Worm (Caenorhabditis elegans) whole organism, L4 larva: ENCODE data around the gene mpst-1.
A peak's percentile ranks its signal among the peaks of the same experiment; 100 is the strongest.

Experiments used
- D1046.2 ChIP-seq: fragments of 200-800 bp; sonication (Bioruptor generic); IDR thresholded peaks from 2 replicates; pipeline ENCODE4 v1.3.6; 2022; ENCODE audit warnings: missing genetic modification characterization, missing compliant biosample characterization
- F26F4.8 ChIP-seq: fragments of 200-800 bp; sonication (Bioruptor generic); conservative IDR thresholded peaks from 2 replicates; pipeline ENCODE4 v1.3.6; 2022; ENCODE audit warnings: missing genetic modification characterization, missing compliant biosample characterization
- F37D6.2 ChIP-seq: sonication (generic microtip); optimal IDR thresholded peaks from 2 replicates; lab custom pipeline; 2016; ENCODE audit warnings: mild to moderate bottlenecking, missing genetic modification characterization, missing compliant biosample characterization
- R02D3.7 ChIP-seq: fragments of 150-350 bp; sonication (generic microtip); optimal IDR thresholded peaks from 3 replicates; lab custom pipeline; 2014; ENCODE audit warnings: missing biosample characterization, missing genetic modification characterization
- T20F7.1 ChIP-seq: fragments of 200-800 bp; sonication (Bioruptor generic); optimal IDR thresholded peaks from 2 replicates; lab custom pipeline; 2018; ENCODE audit warnings: mild to moderate bottlenecking, missing genetic modification characterization, missing compliant biosample characterization
- T26A8.4 ChIP-seq: fragments of 200-800 bp; sonication (Bioruptor generic); IDR thresholded peaks from 2 replicates; pipeline ENCODE4 v1.3.6; 2022; ENCODE audit warnings: missing genetic modification characterization, missing compliant biosample characterization
- Y105C5A.15 ChIP-seq: fragments of 200-800 bp; sonication (Bioruptor generic); IDR thresholded peaks from 2 replicates; pipeline ENCODE4 v1.3.6; 2022; ENCODE audit warnings: missing genetic modification characterization, missing compliant biosample characterization
- Y48G9A.11 ChIP-seq: fragments of 200-800 bp; sonication (Bioruptor generic); IDR thresholded peaks from 2 replicates; pipeline ENCODE4 v1.3.6; 2022; ENCODE audit warnings: missing genetic modification reagents, missing genetic modification characterization, missing compliant biosample characterization
- ZK337.2 ChIP-seq: fragments of 200-800 bp; sonication (Bioruptor generic); IDR thresholded peaks from 2 replicates; pipeline ENCODE4 v1.3.6; 2022; ENCODE audit warnings: missing genetic modification reagents, missing genetic modification characterization, missing compliant biosample characterization
- aha-1 ChIP-seq: fragments of 150-350 bp; peaks from one replicate; lab custom pipeline; 2014; ENCODE audit warnings: missing biosample characterization, missing genetic modification characterization
- arid-1 ChIP-seq: fragments of 200-800 bp; sonication (Bioruptor generic); conservative IDR thresholded peaks from 2 replicates; pipeline ENCODE4 v1.3.6; 2022; ENCODE audit warnings: missing genetic modification reagents, missing genetic modification characterization, missing compliant biosample characterization
- attf-4 ChIP-seq: sonication (generic microtip); optimal IDR thresholded peaks from 3 replicates; lab custom pipeline; 2017; ENCODE audit warnings: missing biosample characterization, missing genetic modification characterization
- ceh-32 ChIP-seq: sonication (generic microtip); optimal IDR thresholded peaks from 2 replicates; lab custom pipeline; 2016; ENCODE audit warnings: mild to moderate bottlenecking, missing genetic modification characterization, missing compliant biosample characterization; ENCODE audit not compliant: poor library complexity
- ceh-44 ChIP-seq: fragments of 200-800 bp; sonication (Bioruptor generic); IDR thresholded peaks from 2 replicates; pipeline ENCODE4 v1.3.6; 2022; ENCODE audit warnings: missing genetic modification reagents, missing genetic modification characterization, missing compliant biosample characterization
- ceh-62 ChIP-seq: sonication (generic microtip); optimal IDR thresholded peaks from 2 replicates; lab custom pipeline; 2017; ENCODE audit warnings: missing biosample characterization, missing genetic modification characterization
- ces-1 ChIP-seq: fragments of 150-350 bp; sonication (generic microtip); optimal IDR thresholded peaks from 4 replicates; lab custom pipeline; 2014; ENCODE audit warnings: missing biosample characterization, missing genetic modification reagents, missing genetic modification characterization
- daf-16 ChIP-seq, 3 experiments: sonication (generic microtip); optimal IDR thresholded peaks; 2 replicates each; lab custom pipeline; 2016 to 2017; ENCODE audit warnings: missing genetic modification characterization in 3 of 3, missing genetic modification reagents in 3 of 3, mild to moderate bottlenecking in 2 of 3, missing compliant biosample characterization in 2 of 3, missing biosample characterization in 1 of 3, moderate library complexity in 1 of 3
- dmd-6 ChIP-seq: fragments of 200-800 bp; sonication (Bioruptor generic); IDR thresholded peaks from 2 replicates; pipeline ENCODE4 v1.3.6; 2022; ENCODE audit warnings: missing genetic modification reagents, missing genetic modification characterization, missing compliant biosample characterization
- dmd-8 ChIP-seq: fragments of 200-800 bp; sonication (Bioruptor generic); IDR thresholded peaks from 2 replicates; pipeline ENCODE4 v1.3.6; 2022; ENCODE audit warnings: missing genetic modification characterization, missing compliant biosample characterization
- dpl-1 ChIP-seq: fragments of 150-350 bp; optimal IDR thresholded peaks from 2 replicates; lab custom pipeline; 2014; ENCODE audit warnings: missing biosample characterization, missing genetic modification reagents, missing genetic modification characterization
- egl-27 ChIP-seq: sonication (generic microtip); optimal IDR thresholded peaks from 3 replicates; lab custom pipeline; 2017; ENCODE audit warnings: missing biosample characterization, missing genetic modification reagents, missing genetic modification characterization
- fkh-10 ChIP-seq: fragments of 150-350 bp; optimal IDR thresholded peaks from 2 replicates; lab custom pipeline; 2014; ENCODE audit warnings: missing biosample characterization, missing genetic modification reagents, missing genetic modification characterization
- gei-8 ChIP-seq: fragments of 200-800 bp; sonication (Bioruptor generic); optimal IDR thresholded peaks from 2 replicates; lab custom pipeline; 2018; ENCODE audit warnings: mild to moderate bottlenecking, missing genetic modification characterization, missing compliant biosample characterization
- hlh-30 ChIP-seq: sonication (generic microtip); optimal IDR thresholded peaks from 2 replicates; lab custom pipeline; 2017; ENCODE audit warnings: antibody characterized with exemption, mild to moderate bottlenecking, missing genetic modification characterization, missing compliant biosample characterization; ENCODE audit not compliant: insufficient read depth
- lim-7 ChIP-seq: fragments of 200-800 bp; sonication (Bioruptor generic); IDR thresholded peaks from 2 replicates; pipeline ENCODE4 v1.3.6; 2022; ENCODE audit warnings: missing genetic modification characterization, missing compliant biosample characterization
- lin-39 ChIP-seq: fragments of 150-350 bp; optimal IDR thresholded peaks from 2 replicates; lab custom pipeline; 2014; ENCODE audit warnings: missing biosample characterization, missing genetic modification reagents, missing genetic modification characterization
- mdt-29 ChIP-seq: fragments of 200-800 bp; sonication (Bioruptor generic); IDR thresholded peaks from 2 replicates; pipeline ENCODE4 v1.3.6; 2022; ENCODE audit warnings: missing genetic modification reagents, missing genetic modification characterization, missing compliant biosample characterization
- mxl-2 ChIP-seq: fragments of 200-800 bp; sonication (Bioruptor generic); conservative IDR thresholded peaks from 2 replicates; pipeline ENCODE4 v1.3.6; 2022; ENCODE audit warnings: missing genetic modification reagents, missing genetic modification characterization, missing compliant biosample characterization
- nhr-102 ChIP-seq: sonication (generic microtip); optimal IDR thresholded peaks from 2 replicates; lab custom pipeline; 2016; ENCODE audit warnings: mild to moderate bottlenecking, missing genetic modification characterization, moderate library complexity, missing compliant biosample characterization
- nhr-11 ChIP-seq: fragments of 150-350 bp; optimal IDR thresholded peaks from 2 replicates; lab custom pipeline; 2014; ENCODE audit warnings: missing biosample characterization, missing genetic modification characterization
- nhr-111 ChIP-seq: fragments of 200-800 bp; sonication (Bioruptor generic); optimal IDR thresholded peaks from 2 replicates; lab custom pipeline; 2018; ENCODE audit warnings: mild to moderate bottlenecking, missing genetic modification characterization, missing compliant biosample characterization
- nhr-25 ChIP-seq: sonication (generic microtip); optimal IDR thresholded peaks from 2 replicates; lab custom pipeline; 2017; ENCODE audit warnings: missing genetic modification characterization, mild to moderate bottlenecking, missing compliant biosample characterization, antibody characterized with exemption, moderate library complexity, borderline replicate concordance; ENCODE audit not compliant: insufficient read depth
- nhr-28 ChIP-seq: fragments of 150-350 bp; optimal IDR thresholded peaks from 2 replicates; lab custom pipeline; 2014; ENCODE audit warnings: missing biosample characterization, missing genetic modification characterization
- nhr-76 ChIP-seq: fragments of 150-350 bp; optimal IDR thresholded peaks from 2 replicates; lab custom pipeline; 2014; ENCODE audit warnings: missing biosample characterization, missing genetic modification characterization
- nhr-77 ChIP-seq: fragments of 150-350 bp; optimal IDR thresholded peaks from 2 replicates; lab custom pipeline; 2014; ENCODE audit warnings: missing biosample characterization, missing genetic modification characterization
- pha-4 ChIP-seq, 2 experiments: fragments of 150-350 bp in 1 of 2; fragments of 200-800 bp in 1 of 2; sonication (Bioruptor generic) in 1 of 2; IDR thresholded peaks in 1 of 2; optimal IDR thresholded peaks in 1 of 2; 2 replicates each; pipeline versions ENCODE4 v1.3.6 to Lab custom; 2014 to 2022; ENCODE audit warnings: missing genetic modification characterization in 2 of 2, missing genetic modification reagents in 2 of 2, missing biosample characterization in 1 of 2, missing compliant biosample characterization in 1 of 2
- php-3 ChIP-seq: fragments of 200-800 bp; sonication (Bioruptor generic); IDR thresholded peaks from 2 replicates; pipeline ENCODE4 v1.3.6; 2022; ENCODE audit warnings: missing genetic modification reagents, missing genetic modification characterization, missing compliant biosample characterization
- pqm-1 ChIP-seq: sonication (generic microtip); optimal IDR thresholded peaks from 2 replicates; lab custom pipeline; 2017; ENCODE audit warnings: missing biosample characterization, missing genetic modification characterization
- rbr-2 ChIP-seq: sonication (generic microtip); optimal IDR thresholded peaks from 2 replicates; lab custom pipeline; 2016; ENCODE audit warnings: missing genotype, missing genetic modification characterization, missing compliant biosample characterization
- saeg-2 ChIP-seq: fragments of 200-800 bp; sonication (Bioruptor generic); IDR thresholded peaks from 2 replicates; pipeline ENCODE4 v1.3.6; 2022; ENCODE audit warnings: missing genetic modification reagents, missing genetic modification characterization, missing compliant biosample characterization
- sdz-12 ChIP-seq: fragments of 200-800 bp; sonication (Bioruptor generic); optimal IDR thresholded peaks from 2 replicates; lab custom pipeline; 2018; ENCODE audit warnings: mild to moderate bottlenecking, missing genetic modification characterization, missing compliant biosample characterization
- snpc-1.2 ChIP-seq: fragments of 200-800 bp; sonication (Bioruptor generic); IDR thresholded peaks from 2 replicates; pipeline ENCODE4 v1.3.6; 2022; ENCODE audit warnings: missing genetic modification reagents, missing genetic modification characterization, missing compliant biosample characterization
- tag-97 ChIP-seq: fragments of 200-800 bp; sonication (Bioruptor generic); IDR thresholded peaks from 2 replicates; pipeline ENCODE4 v1.3.6; 2022; ENCODE audit warnings: missing genetic modification characterization, missing compliant biosample characterization
- tra-1 ChIP-seq: fragments of 200-800 bp; sonication (Bioruptor generic); IDR thresholded peaks from 2 replicates; pipeline ENCODE4 v1.3.6; 2022; ENCODE audit warnings: missing genetic modification reagents, missing genetic modification characterization, missing compliant biosample characterization
- unc-39 ChIP-seq: sonication (generic microtip); optimal IDR thresholded peaks from 2 replicates; lab custom pipeline; 2017; ENCODE audit warnings: missing biosample characterization, missing genetic modification characterization
- vab-7 ChIP-seq: fragments of 200-800 bp; sonication (Bioruptor generic); IDR thresholded peaks from 2 replicates; pipeline ENCODE4 v1.3.6; 2022; ENCODE audit warnings: missing genetic modification reagents, missing genetic modification characterization, missing compliant biosample characterization
- zfp-2 ChIP-seq: sonication (generic microtip); optimal IDR thresholded peaks from 2 replicates; lab custom pipeline; 2016; ENCODE audit warnings: mild to moderate bottlenecking, missing genetic modification characterization, missing compliant biosample characterization
- zfp-3 ChIP-seq: fragments of 200-800 bp; sonication (Bioruptor generic); conservative IDR thresholded peaks from 2 replicates; pipeline ENCODE4 v1.3.6; 2022; ENCODE audit warnings: missing genetic modification reagents, missing genetic modification characterization, missing compliant biosample characterization
- ztf-11 ChIP-seq: fragments of 150-350 bp; optimal IDR thresholded peaks from 2 replicates; lab custom pipeline; 2014; ENCODE audit warnings: missing biosample characterization, missing genetic modification characterization

The mpst-1 gene

DNA sequence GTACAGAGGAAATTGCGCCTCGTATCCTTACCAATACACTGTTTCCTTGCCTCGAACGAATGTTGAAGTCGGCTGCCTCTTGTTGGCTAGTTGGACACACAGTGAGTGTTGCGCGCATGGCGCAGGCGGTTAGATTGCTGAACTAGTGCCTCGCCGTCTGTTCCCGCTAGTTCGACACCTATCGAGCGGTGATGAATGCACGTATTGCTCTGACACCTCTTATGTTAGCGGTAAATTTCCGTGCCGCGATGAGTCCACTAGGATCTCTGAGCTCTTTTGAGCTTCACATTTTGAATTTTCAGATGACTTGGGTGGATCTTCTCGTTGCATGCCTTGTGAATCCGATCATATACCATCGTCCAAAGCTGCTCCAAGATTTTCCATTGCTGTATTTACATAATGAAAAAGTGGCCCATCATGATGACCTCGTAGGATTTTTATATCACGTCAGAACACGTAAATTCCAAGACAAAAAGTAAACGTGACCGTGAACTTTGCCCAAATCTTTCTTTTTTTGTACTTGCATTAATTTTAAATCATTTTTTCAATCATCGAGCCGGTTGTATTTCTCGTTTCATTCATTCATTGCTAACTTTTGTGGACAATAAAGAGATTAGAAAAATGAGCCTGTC is 43.9 kb downstream of the mpst-1 start, which contains the start of gene F55A11.11 (continued):
- TF ChIP-seq zfp-3 (GFP tag; lab: Robert Waterston, UW) (peak; percentile 86), arid-1 (peak; percentile 94), nhr-25 (tag; lab: Kevin White, UChicago) (peak; percentile 60), F37D6.2 (peak; percentile 53), D1046.2 (GFP tag; lab: Robert Waterston, UW) (peak; percentile 93), R02D3.7 (tag; lab: Kevin White, UChicago) (peak; percentile 38), ceh-62 (tag; lab: Kevin White, UChicago) (no peak), nhr-28 (tag; lab: Kevin White, UChicago) (peak; percentile 50), F26F4.8 (GFP tag; lab: Robert Waterston, UW) (peak; percentile 98), vab-7 (GFP tag; lab: Robert Waterston, UW) (peak; percentile 96), tra-1 (GFP tag; lab: Robert Waterston, UW) (peak; percentile 94), Y105C5A.15 (GFP tag; lab: Robert Waterston, UW) (peak; percentile 95), saeg-2 (GFP tag; lab: Robert Waterston, UW) (peak; percentile 91), snpc-1.2 (GFP tag; lab: Robert Waterston, UW) (peak; percentile 92), rbr-2 (tag; lab: Kevin White, UChicago) (peak; percentile 84), sdz-12 (GFP tag; lab: Kevin White, UChicago) (peak; percentile 96), ztf-11 (tag; lab: Kevin White, UChicago) (no peak), ZK337.2 (GFP tag; lab: Robert Waterston, UW) (peak; percentile 91), zfp-2 (tag; lab: Kevin White, UChicago) (peak; percentile 66), lim-7 (peak; percentile 97), T20F7.1 (GFP tag; lab: Kevin White, UChicago) (peak; percentile 79), pha-4 (GFP tag; IDR thresholded peaks at IDR 0.05; lab: Robert Waterston, UW) (peak; percentile 97), pha-4 (tag; optimal IDR thresholded peaks at IDR 0.05; lab: Kevin White, UChicago) (no peak), attf-4 (tag; lab: Kevin White, UChicago) (no peak), nhr-76 (tag; lab: Kevin White, UChicago) (no peak), dmd-6 (GFP tag; lab: Robert Waterston, UW) (peak; percentile 75), lin-39 (no peak), nhr-102 (peak; percentile 82), daf-16 (GFP tag; optimal IDR thresholded peaks at IDR 0.05; lab: Kevin White, UChicago) (peak; percentile 77 to 97), daf-16 (tag; optimal IDR thresholded peaks at IDR 0.05; lab: Kevin White, UChicago) (peak; percentile 71), pqm-1 (tag; lab: Kevin White, UChicago) (no peak), php-3 (GFP tag; lab: Robert Waterston, UW) (peak; percentile 93), ceh-32 (tag; lab: Kevin White, UChicago) (peak; percentile 56), nhr-77 (tag; lab: Kevin White, UChicago) (peak; percentile 12), ceh-44 (peak; percentile 92), gei-8 (GFP tag; lab: Kevin White, UChicago) (peak; percentile 95), fkh-10 (no peak), mxl-2 (GFP tag; lab: Robert Waterston, UW) (peak; percentile 80), nhr-111 (GFP tag; lab: Kevin White, UChicago) (peak; percentile 90), ces-1 (GFP tag; lab: Kevin White, UChicago) (no peak), aha-1 (tag; lab: Kevin White, UChicago) (peak; percentile 99), unc-39 (tag; lab: Kevin White, UChicago) (no peak), tag-97 (no peak), mdt-29 (GFP tag; lab: Robert Waterston, UW) (peak; percentile 88), dpl-1 (peak; percentile 53), dmd-8 (peak; percentile 98; the same call in 1 of the 2 replicates), egl-27 (no peak), T26A8.4 (GFP tag; lab: Robert Waterston, UW) (peak; percentile 93), Y48G9A.11 (GFP tag; lab: Robert Waterston, UW) (peak; percentile 91), nhr-11 (tag; lab: Kevin White, UChicago) (peak; percentile 58), hlh-30 (tag; lab: Kevin White, UChicago) (peak; percentile 64)
